Worm (Caenorhabditis elegans): ENCODE data around the gene K01D12.5.
"Not testable (repeated sequence)": the region's sequence is repeated elsewhere in the genome, so short reads cannot be mapped to it uniquely, and the experiment has no call there.

K01D12.5 gene

DNA sequence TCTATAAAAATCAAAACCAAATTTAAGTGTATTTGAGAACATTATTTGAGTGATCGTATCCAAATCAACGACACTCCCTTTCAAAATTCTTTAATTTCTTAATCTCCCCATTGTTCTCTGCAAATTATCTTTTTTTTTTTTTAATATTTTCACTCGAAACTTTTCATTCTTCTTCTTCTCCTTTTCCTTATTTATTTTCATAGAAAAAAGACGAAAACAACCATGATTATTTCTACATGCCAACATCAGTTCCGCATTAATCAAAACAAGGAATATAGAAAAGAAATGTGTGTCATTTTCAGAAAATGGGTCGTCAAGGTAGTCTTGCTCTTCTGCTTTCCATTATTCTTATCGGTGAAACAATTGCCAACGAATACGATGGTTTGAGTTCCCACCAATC is at the start of gene K01D12.5:
TSS of gene K01D12.5 (plus strand) at position 301 of the 400 bp plus-strand sequence.
- TF ChIP-seq unc-62 (GFP tag; optimal IDR thresholded peaks at IDR 0.05), result no peak

DNA sequence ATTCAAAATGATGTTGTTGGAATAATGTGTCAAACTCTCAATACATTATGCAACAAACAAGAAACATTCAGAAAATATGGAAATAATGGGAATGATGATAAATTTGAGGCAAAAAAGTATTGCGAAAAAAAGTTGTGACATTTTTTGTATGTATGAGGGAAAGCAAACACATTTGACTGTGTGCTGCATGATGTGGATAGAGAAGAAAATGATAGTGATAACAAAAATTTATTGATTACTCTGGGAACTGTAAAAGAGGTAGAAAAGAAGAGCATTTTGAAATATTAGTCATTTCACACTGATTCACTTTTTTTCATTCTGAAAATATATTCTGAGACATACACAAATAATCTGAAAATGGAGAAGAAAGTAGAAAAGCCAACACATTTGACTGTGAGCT is 49.8 kb upstream of the K01D12.5 start:
- TF ChIP-seq unc-62 (GFP tag; optimal IDR thresholded peaks at IDR 0.05), result no peak

DNA sequence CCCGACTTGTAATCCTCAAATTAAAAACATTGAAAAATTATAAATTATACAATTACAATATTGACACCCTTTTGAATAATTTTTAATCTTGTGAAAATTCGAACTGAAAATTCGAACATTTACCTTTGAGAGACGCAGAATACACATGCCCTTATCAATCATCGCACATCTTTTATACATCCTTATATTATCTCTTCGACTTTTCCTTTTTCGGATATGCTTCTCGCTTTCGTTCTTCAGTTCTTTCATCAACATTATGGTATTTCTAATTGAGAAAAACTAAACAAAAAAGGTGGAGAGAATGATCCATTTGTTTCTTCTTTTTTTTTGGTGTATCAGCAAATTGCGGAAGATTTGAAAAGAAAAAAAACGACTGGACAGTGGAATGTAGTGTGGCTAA is 48.3 kb upstream of the K01D12.5 start:
- no peak for TF ChIP-seq unc-62 (GFP tag; optimal IDR thresholded peaks at IDR 0.05)

DNA sequence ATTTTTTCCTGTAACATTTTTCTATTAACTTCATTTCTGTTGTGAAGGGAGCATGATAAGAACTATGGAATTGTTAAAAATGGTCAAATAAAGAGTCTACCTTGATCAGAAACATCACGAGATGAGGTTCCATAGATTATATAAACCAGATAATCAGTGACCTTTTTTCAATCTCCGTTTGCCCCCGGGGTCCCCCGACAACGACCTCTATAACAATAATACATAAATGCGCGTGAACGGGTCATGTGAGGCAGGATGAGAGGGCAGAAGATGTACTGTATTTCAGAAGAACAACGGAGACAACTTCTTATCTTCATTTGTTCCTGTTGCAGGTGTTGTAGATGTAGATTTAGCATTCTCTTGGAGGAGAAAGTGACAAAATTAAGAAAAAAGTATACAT is 45.8 kb upstream of the K01D12.5 start:
- no peak for TF ChIP-seq unc-62 (GFP tag; optimal IDR thresholded peaks at IDR 0.05)

DNA sequence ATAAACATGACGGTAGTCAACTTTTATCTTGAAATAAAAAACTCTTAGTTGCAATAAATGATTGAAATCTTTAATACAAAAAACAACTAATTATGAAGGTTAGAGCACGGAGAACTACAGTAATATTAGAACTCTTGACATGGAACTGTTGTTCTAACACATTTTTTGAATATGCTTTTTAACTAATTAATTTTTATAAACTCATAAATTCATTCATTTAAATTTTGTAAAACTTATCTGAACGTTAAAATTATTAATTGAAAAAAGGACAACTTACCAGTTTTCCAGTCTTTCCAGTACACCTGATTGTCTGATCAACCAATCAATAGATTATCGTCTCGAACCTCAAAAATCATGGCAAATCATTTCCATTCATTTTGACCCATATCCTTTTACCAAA is 45.2 kb upstream of the K01D12.5 start, which contains the start of gene sqt-3:
TSS of gene sqt-3 (plus strand) at position 301 of the 400 bp plus-strand sequence.
- no peak for TF ChIP-seq unc-62 (GFP tag; optimal IDR thresholded peaks at IDR 0.05)

DNA sequence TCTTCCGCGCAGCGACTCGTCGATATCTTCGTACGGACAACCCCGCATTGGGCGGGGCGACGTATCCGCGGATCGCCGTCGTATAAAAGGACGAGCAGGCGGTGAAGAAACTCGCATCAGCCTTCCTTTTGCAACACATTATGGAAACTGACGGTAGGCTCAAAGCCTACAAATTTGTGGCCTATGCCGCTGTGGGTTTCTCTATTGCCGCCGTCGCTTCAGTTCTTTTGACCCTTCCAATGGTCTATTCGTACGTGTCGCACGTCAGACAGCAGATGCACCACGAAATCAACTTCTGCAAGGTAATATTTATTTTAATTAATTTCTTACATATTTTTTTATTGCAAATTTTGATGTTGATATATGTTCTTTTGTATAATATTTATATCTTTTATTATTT is 44.8 kb upstream of the K01D12.5 start:
- no peak for TF ChIP-seq unc-62 (GFP tag; optimal IDR thresholded peaks at IDR 0.05)

DNA sequence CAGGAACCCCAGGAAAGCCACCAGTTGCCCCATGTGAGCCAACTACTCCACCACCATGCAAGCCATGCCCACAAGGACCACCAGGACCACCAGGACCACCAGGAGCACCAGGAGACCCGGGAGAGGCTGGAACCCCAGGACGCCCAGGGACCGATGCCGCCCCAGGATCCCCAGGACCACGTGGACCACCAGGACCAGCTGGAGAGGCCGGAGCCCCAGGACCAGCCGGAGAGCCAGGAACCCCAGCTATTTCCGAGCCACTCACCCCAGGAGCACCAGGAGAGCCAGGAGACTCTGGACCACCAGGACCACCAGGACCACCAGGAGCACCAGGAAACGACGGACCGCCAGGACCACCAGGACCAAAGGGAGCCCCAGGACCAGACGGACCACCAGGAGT is 44.1 kb upstream of the K01D12.5 start:
- TF ChIP-seq unc-62 (GFP tag; optimal IDR thresholded peaks at IDR 0.05), result no peak

DNA sequence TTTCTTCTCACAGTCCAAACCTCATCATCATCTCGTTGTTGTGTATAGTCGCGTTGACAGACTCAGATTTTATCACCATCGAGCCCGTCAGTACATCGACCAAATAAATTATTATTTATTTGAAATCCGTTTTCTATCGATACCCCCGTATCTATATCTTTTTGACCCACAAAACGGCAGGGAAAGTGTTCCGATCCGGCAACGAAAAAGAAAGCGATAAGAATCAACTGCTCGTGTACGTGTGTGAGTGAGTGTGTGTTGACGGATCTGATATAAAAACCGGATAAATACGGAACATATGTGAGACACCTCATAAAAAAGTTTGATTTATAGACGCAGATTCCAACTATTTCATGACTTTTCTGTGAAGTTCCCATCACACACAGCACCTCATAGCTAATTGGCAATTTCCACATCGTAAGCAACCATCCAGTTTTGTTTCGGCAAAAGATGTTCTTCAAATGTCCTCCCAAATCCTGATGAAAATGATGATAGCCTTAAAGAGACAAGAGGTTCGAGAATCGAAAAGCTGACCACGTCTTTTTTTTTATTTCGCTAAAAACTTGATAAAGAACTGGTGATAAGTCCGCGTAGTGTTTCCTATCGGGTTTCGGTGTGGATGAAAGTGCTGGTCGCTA is 43.3 kb upstream of the K01D12.5 start:
- no peak for TF ChIP-seq unc-62 (GFP tag; optimal IDR thresholded peaks at IDR 0.05)

DNA sequence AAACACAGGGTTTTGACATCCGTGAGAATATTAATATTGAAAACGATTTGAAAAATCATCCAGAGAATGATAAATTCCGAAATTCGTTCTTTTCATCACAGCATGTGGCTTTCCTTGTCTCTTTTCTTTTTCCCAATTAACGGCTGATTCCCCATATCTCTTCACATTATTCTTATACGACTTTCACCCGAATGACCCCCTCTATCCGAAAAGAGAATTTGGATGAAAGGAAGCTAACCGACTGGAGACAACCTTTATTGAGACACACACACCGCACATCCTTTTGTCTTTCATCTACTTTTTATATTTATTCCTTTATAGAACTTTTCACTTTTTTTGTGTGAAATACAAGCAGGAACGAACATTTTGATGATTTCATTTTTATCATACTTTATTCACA is 40.0 kb upstream of the K01D12.5 start:
- TF ChIP-seq unc-62 (GFP tag; optimal IDR thresholded peaks at IDR 0.05), result no peak

DNA sequence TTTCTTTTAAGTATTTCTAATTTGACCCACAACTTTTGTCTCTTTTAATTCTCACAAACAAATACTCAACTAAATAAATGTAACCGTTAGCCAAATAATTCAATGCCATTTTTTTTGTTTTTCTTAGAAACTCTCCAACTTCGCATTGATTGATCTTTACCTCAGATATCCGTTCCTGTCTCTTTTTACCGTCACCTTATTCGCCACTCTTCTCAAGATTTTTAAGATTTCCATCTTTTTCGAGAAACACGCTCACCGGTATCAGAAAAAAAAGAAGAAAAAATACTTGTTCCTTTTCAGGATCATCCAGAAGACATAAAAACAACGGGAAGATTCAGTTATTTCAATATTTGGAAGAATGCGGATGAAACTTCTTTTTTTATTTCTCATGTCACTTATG is 39.3 kb upstream of the K01D12.5 start, which contains the start of gene F23H12.5:
TSS of gene F23H12.5 (plus strand) at position 301 of the 400 bp plus-strand sequence.
- no peak for TF ChIP-seq unc-62 (GFP tag; optimal IDR thresholded peaks at IDR 0.05)

DNA sequence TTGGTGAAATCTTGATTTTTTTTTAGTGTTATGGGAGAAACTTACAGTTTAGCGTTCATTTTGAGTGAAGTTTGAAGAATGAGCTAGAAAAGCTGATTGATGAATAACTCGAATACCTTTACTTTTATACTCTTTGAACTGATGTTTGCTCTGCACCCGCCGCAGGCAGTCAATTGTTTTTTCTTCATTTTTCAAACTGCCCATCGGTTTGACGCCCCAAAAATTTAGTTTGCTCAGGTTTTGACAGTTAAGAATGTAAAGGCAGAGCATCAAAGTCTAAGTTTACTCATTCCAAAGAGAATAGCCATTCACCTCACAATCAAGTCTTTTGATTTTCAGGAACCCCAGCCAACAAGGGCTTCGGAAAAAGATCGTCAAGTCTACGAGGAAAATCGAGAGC is 36.0 kb upstream of the K01D12.5 start, which contains the start of gene fipr-1:
TSS of gene fipr-1 (minus strand) at position 101 of the 400 bp plus-strand sequence.
- no peak for TF ChIP-seq unc-62 (GFP tag; optimal IDR thresholded peaks at IDR 0.05)

DNA sequence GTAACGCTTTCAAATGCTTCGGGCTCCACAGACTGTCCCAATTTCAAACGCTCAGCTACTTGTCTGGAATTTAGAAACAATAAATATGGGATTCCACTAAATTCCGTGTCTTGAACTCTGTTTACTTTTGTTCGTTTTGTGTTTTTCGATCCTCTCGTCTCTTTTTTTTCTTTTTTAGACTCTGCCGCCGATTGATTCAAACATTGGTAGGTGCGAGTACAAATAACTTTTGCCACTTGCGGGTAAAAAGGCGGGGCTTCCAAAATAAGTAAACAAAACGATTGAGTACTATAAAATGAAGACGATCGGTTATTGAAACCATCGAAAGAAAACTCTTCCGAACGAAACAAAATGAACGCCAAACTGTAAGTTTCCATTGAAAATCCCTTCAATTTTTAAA is 32.5 kb upstream of the K01D12.5 start, which contains the start of gene fipr-2:
TSS of gene fipr-2 (plus strand) at position 245 of the 400 bp plus-strand sequence.
- TF ChIP-seq unc-62 (GFP tag; optimal IDR thresholded peaks at IDR 0.05), result no peak

DNA sequence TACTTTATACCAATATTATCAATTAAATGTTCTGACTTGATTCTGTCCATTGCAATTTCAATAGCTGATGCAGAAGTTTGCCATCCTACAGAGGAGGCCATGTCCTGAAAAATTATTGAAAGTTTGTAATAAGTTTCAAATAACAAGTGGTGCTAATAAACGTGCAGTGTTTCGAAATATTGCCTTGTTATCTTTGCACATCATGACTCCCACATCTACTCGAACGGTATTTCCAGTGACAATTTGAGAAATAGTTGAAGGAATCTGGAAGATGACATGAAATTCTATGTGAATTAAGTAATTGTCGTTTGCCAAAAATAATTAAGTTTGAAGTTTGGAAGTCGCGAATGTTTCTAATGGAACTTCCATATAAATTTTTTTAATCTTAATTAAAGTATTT is 28.2 kb upstream of the K01D12.5 start, which contains the start of gene gcy-13:
TSS of gene gcy-13 (minus strand) at position 101 of the 400 bp plus-strand sequence.
- TF ChIP-seq unc-62 (GFP tag; optimal IDR thresholded peaks at IDR 0.05), result no peak

DNA sequence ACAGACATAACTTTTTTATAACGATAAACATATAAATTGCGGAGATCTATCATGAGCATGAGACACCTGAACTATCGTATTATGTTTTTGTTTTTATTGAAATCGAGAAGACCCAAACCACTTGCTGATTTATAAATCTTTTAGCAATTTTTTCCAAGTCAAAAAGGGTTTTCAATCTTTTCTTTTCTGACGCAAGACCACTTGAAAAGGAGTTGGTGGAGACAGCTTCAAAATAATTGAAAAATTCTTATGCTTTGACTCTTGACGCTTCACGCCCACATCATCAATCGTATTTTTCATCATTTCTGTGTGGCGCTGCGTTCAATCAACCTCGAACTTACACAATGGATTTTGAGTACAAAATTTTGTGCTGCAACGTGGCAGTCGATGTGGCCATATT is 26.3 kb upstream of the K01D12.5 start, which contains the start of gene F23H12.7:
TSS of gene F23H12.7 (plus strand) at position 301 of the 400 bp plus-strand sequence.
- no peak for TF ChIP-seq unc-62 (GFP tag; optimal IDR thresholded peaks at IDR 0.05)

DNA sequence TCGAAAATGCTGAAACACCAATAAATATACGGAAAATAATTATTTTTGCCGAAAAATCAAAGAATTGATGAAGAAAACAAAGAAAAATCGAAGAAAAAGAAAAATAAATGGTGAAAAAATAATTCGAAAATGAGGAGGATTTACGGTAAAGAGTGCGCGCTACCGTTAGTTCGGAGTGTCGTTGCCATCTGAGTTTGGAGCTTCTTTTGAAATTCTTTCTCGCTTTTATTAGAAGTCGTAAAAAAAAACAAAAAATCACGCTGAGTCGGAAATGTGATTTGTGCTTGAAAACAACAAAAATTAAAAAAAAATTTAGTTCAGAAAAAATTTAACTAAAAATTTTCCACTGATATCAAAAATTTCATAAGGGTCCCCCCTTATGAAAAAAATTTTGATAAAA is 23.4 kb upstream of the K01D12.5 start, which contains the start of gene F23H12.10:
TSS of gene F23H12.10 (minus strand) at position 12 of the 400 bp plus-strand sequence.
- not testable (repeated sequence) for TF ChIP-seq unc-62 (GFP tag; optimal IDR thresholded peaks at IDR 0.05)

DNA sequence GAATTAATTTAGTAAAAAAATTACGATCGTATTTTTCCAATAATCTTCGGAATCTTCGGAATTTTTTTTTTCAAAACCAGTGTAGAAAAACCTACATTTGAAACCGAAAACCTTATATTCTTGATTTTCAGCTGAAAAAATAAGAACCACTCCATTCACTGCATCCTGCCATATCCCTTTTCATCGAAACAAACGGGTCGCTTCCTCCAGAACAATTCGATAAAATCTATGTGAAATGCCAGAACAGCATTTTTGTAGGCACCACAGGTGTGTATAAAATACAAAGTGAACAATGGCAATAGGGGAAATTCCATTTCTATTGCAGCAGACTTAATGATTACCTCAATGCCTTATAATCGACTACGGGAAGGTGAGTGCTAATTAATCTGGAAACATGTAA is 20.4 kb upstream of the K01D12.5 start, which contains the start of gene K01D12.1:
TSS of gene K01D12.1 (plus strand) at position 301 of the 400 bp plus-strand sequence.
- TF ChIP-seq unc-62 (GFP tag; optimal IDR thresholded peaks at IDR 0.05), result no peak

DNA sequence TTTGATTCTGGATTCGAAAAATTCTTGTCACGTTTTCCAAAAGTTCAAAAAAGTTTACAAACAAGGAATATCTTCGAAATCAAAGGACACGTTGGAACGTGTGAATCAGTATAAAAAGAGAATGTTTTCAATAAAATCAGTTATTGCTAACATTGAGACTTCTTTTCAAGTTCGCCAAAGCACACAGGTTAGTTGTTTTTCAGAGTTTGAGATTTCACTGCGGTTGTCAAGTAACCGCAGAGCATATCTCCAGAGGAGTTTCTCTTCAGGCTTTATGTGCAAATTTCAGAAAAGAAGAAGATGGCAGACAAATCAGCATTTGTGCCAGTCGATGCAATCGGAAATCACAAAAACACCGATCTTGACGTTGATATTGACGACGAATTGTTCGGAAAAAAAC is 11.5 kb upstream of the K01D12.5 start, which contains the start of gene K01D12.15:
TSS of gene K01D12.15 (plus strand) at position 301 of the 400 bp plus-strand sequence.
- TF ChIP-seq unc-62 (GFP tag; optimal IDR thresholded peaks at IDR 0.05), result no peak

Measured in whole organism, dauer.